Worm (Caenorhabditis elegans) whole organism, L2 larva: ENCODE results near the gene ger-1.

ENCODE experiments used
- aly-2 ChIP-seq: fragments of 150-350 bp; optimal IDR thresholded peaks from 2 replicates; lab custom pipeline; 2014; ENCODE audit warnings: missing biosample characterization, missing genetic modification characterization
- blmp-1 ChIP-seq: sonication (generic microtip); optimal IDR thresholded peaks from 2 replicates; lab custom pipeline; 2017; ENCODE audit warnings: missing genetic modification characterization, mild to moderate bottlenecking, missing compliant biosample characterization, antibody characterized with exemption, moderate library complexity; ENCODE audit not compliant: insufficient read depth
- ceh-82 ChIP-seq: fragments of 150-350 bp; optimal IDR thresholded peaks from 2 replicates; lab custom pipeline; 2014; ENCODE audit warnings: missing biosample characterization, missing genetic modification characterization
- crh-2 ChIP-seq: sonication (generic microtip); optimal IDR thresholded peaks from 2 replicates; lab custom pipeline; 2017; ENCODE audit warnings: missing biosample characterization, missing genetic modification characterization
- lin-13 ChIP-seq: fragments of 150-350 bp; optimal IDR thresholded peaks from 2 replicates; lab custom pipeline; 2014; ENCODE audit warnings: missing biosample characterization, missing genetic modification reagents, missing genetic modification characterization
- lsy-2 ChIP-seq, 2 experiments: fragments of 150-350 bp in 1 of 2; sonication (generic microtip) in 1 of 2; optimal IDR thresholded peaks; 2 replicates each; lab custom pipeline; 2014 to 2017; ENCODE audit warnings: missing biosample characterization in 2 of 2, missing genetic modification characterization in 2 of 2
- nhr-12 ChIP-seq: fragments of 150-350 bp; optimal IDR thresholded peaks from 2 replicates; lab custom pipeline; 2014; ENCODE audit warnings: missing biosample characterization, missing genetic modification characterization
- nhr-23 ChIP-seq: fragments of 150-350 bp; optimal IDR thresholded peaks from 2 replicates; lab custom pipeline; 2014; ENCODE audit warnings: missing biosample characterization, missing genetic modification reagents, missing genetic modification characterization
- nhr-25 ChIP-seq: fragments of 150-350 bp; sonication (generic microtip); optimal IDR thresholded peaks from 3 replicates; lab custom pipeline; 2014; ENCODE audit warnings: missing biosample characterization, missing genetic modification characterization
- nhr-6 ChIP-seq: fragments of 150-350 bp; optimal IDR thresholded peaks from 2 replicates; lab custom pipeline; 2014; ENCODE audit warnings: missing biosample characterization, missing genetic modification characterization
- sma-3 ChIP-seq: sonication (generic microtip); optimal IDR thresholded peaks from 2 replicates; lab custom pipeline; 2016; ENCODE audit warnings: missing genetic modification reagents, missing genetic modification characterization, missing compliant biosample characterization
- snpc-4 ChIP-seq: fragments of 150-350 bp; optimal IDR thresholded peaks from 2 replicates; lab custom pipeline; 2014; ENCODE audit warnings: missing biosample characterization, missing genetic modification characterization
- ztf-4 ChIP-seq: fragments of 150-350 bp; optimal IDR thresholded peaks from 2 replicates; lab custom pipeline; 2014; ENCODE audit warnings: missing biosample characterization, missing genetic modification characterization

- TF ChIP-seq sma-3 (GFP tag; lab: Kevin White, UChicago) = no peak
- no peak for TF ChIP-seq snpc-4 (tag; lab: Kevin White, UChicago)
- TF ChIP-seq nhr-12 (tag; lab: Kevin White, UChicago) = no peak
- TF ChIP-seq ceh-82 (tag; lab: Kevin White, UChicago) = no peak
- TF ChIP-seq blmp-1 (tag; lab: Kevin White, UChicago) = no peak
- no peak for TF ChIP-seq aly-2 (tag; lab: Kevin White, UChicago)
- TF ChIP-seq nhr-25 (tag; lab: Kevin White, UChicago) = no peak
- no peak for TF ChIP-seq nhr-6 (tag; lab: Kevin White, UChicago)
- TF ChIP-seq lsy-2 (tag; optimal IDR thresholded peaks at IDR 0.05; lab: Kevin White, UChicago) = no peak
- no peak for TF ChIP-seq ztf-4 (tag; lab: Kevin White, UChicago)
- TF ChIP-seq nhr-23 (tag; lab: Kevin White, UChicago) = no peak
- TF ChIP-seq crh-2 (tag; lab: Kevin White, UChicago) = no peak
- no peak for TF ChIP-seq lin-13 (GFP tag; lab: Kevin White, UChicago)
Measured at ce11 chrIII:7091042-7091441, 23.8 kb upstream of the ger-1 start, which contains the start of gene ZK418.2.
